Fruit fly (Drosophila melanogaster): Measurements from ENCODE around the gene Rsf1.
A peak's percentile ranks its signal among the peaks of the same experiment; 100 is the strongest.

Gene Rsf1

DNA sequence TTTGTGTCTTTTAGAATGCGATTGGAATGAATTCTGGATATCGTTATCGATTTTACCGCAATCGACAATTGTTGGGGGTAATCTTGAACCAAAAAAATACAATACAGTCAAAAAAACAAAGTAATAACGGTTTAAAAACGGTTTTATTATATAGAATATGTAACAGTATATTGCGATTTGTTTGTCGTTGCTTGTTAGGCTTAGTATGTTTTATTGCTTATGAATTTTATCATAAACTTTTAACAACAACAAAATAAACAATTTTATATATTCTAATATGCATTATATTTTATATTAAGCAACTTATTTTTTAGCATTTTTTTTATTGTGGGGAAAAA is 36.4 kb upstream of the Rsf1 start, which contains the start of gene CYLD (continued):
- TF ChIP-seq dan (GFP tag; IDR thresholded peaks at IDR 0.05) (no peak), CG9437 (GFP tag; optimal IDR thresholded peaks at IDR 0.05) (peak; percentile 50), CG2202 (tag; optimal IDR thresholded peaks at IDR 0.05) (peak; percentile 46), schlank (tag; optimal IDR thresholded peaks at IDR 0.05) (no peak), HLHmδ (GFP tag; optimal IDR thresholded peaks at IDR 0.05) (no peak), CG14667 (GFP tag; IDR thresholded peaks at IDR 0.05) (no peak), D19A (tag; optimal IDR thresholded peaks at IDR 0.05) (peak; percentile 68), dmrt99B (tag; optimal IDR thresholded peaks at IDR 0.05) (peak; percentile 72), CG8359 (GFP tag; optimal IDR thresholded peaks at IDR 0.05; ENCODE audit: borderline replicate concordance) (no peak), CG18476 (GFP tag; optimal IDR thresholded peaks at IDR 0.05) (peak; percentile 32), ase (GFP tag; IDR thresholded peaks at IDR 0.05) (no peak; the same call in 2 of the 3 replicates), tin (GFP tag; optimal IDR thresholded peaks at IDR 0.05) (peak; percentile 54), TFAM (GFP tag; optimal IDR thresholded peaks at IDR 0.05) (no peak), gt (GFP tag; IDR thresholded peaks at IDR 0.05) (no peak), CG6813 (GFP tag; optimal IDR thresholded peaks at IDR 0.05) (no peak), CG10959 (GFP tag; IDR thresholded peaks at IDR 0.05) (no peak), CG14050 (GFP tag; IDR thresholded peaks at IDR 0.05) (peak; percentile 47; the same call in 1 of the 3 replicates), CG7839 (tag; optimal IDR thresholded peaks at IDR 0.05) (peak; percentile 80), pum (GFP tag; optimal IDR thresholded peaks at IDR 0.05) (no peak), CG17829 (tag; optimal IDR thresholded peaks at IDR 0.05) (peak; percentile 85), grn (GFP tag; optimal IDR thresholded peaks at IDR 0.05) (no peak), NfI (GFP tag; optimal IDR thresholded peaks at IDR 0.05) (peak; percentile 47), CG18011 (GFP tag; optimal IDR thresholded peaks at IDR 0.05) (no peak), sr (GFP tag; IDR thresholded peaks at IDR 0.05) (no peak), Doc2 (GFP tag; IDR thresholded peaks at IDR 0.05) (no peak), Eip74EF (GFP tag; optimal IDR thresholded peaks at IDR 0.05) (peak in 1 of 2 experiments; percentile 64), CG5180 (GFP tag; optimal IDR thresholded peaks at IDR 0.05) (no peak), CG1792 (GFP tag; optimal IDR thresholded peaks at IDR 0.05) (no peak), tna (GFP tag; IDR thresholded peaks at IDR 0.05; ENCODE audit: partially characterized antibody) (no peak), CG15601 (tag; optimal IDR thresholded peaks at IDR 0.05) (peak; percentile 70), CG9876 (GFP tag; optimal IDR thresholded peaks at IDR 0.05) (no peak), CG6689 (GFP tag; IDR thresholded peaks at IDR 0.05) (peak; percentile 70), bsh (GFP tag; optimal IDR thresholded peaks at IDR 0.05) (peak in 1 of 2 experiments; percentile 83), Pdp1 (GFP tag; optimal IDR thresholded peaks at IDR 0.05) (peak in 1 of 2 experiments; percentile 26), Asciz (GFP tag; optimal IDR thresholded peaks at IDR 0.05) (peak; percentile 46), oc (tag; optimal IDR thresholded peaks at IDR 0.05) (no peak), Camta (GFP tag; optimal IDR thresholded peaks at IDR 0.05) (peak; percentile 5), CG30431 (GFP tag; optimal IDR thresholded peaks at IDR 0.05) (no peak), CG31388 (GFP tag; optimal IDR thresholded peaks at IDR 0.05) (peak; percentile 19), sc (optimal IDR thresholded peaks at IDR 0.05) (no peak), sc (GFP tag; optimal IDR thresholded peaks at IDR 0.05) (peak; percentile 13), pros (GFP tag; optimal IDR thresholded peaks at IDR 0.05) (no peak), sisA (GFP tag; IDR thresholded peaks at IDR 0.05) (no peak), CG30403 (GFP tag; optimal IDR thresholded peaks at IDR 0.05) (peak; percentile 80), CG17912 (GFP tag; optimal IDR thresholded peaks at IDR 0.05) (no peak), Hr51 (GFP tag; optimal IDR thresholded peaks at IDR 0.05) (peak in 1 of 2 experiments; percentile 81), zen (tag; optimal IDR thresholded peaks at IDR 0.05) (peak; percentile 62), lov (optimal IDR thresholded peaks at IDR 0.05) (no peak), lov (GFP tag; IDR thresholded peaks at IDR 0.05) (no peak; the same call in 2 of the 3 replicates), Vsx1 (GFP tag; optimal IDR thresholded peaks at IDR 0.05) (peak; percentile 15), sens (GFP tag) (peak; percentile 96)

Measured in whole organism, embryonic.